Worm (Caenorhabditis elegans): ENCODE measurements around the gene F07C4.11.

The F07C4.11 gene

DNA sequence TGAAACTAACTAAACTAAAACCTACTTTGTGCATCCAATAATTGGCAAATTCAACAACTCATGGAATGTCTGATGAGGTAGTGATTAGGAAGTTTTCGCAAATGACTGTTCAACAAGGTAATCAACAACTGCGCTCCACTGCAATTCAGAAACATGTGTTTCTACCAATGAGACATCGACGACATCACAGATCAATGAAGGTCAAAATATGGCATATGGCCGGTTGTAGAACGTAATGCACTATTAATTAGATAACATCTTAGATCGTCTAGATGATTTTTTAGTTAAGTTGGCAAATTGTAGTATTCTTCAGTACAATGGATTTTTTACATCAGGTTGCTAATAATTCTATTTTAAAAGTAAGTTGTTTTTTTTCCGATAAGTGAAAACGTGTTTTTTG, 42.9 kb upstream of the F07C4.11 start, which contains the start of the genes nhr-94 and nhr-152 (continued):
- TF ChIP-seq swsn-7 (tag; optimal IDR thresholded peaks at IDR 0.05) (no peak), xbp-1 (tag; optimal IDR thresholded peaks at IDR 0.05) (no peak), grh-1 (GFP tag; IDR thresholded peaks at IDR 0.05) (no peak), jun-1 (tag; optimal IDR thresholded peaks at IDR 0.05) (no peak), blmp-1 (tag; optimal IDR thresholded peaks at IDR 0.05) (peak; percentile 52), fkh-10 (GFP tag; optimal IDR thresholded peaks at IDR 0.05) (no peak), unc-62 (GFP tag; optimal IDR thresholded peaks at IDR 0.05) (no peak), nhr-20 (tag; optimal IDR thresholded peaks at IDR 0.05) (peak; percentile 79), zag-1 (tag; optimal IDR thresholded peaks at IDR 0.05) (no peak), ces-1 (GFP tag; optimal IDR thresholded peaks at IDR 0.05) (no peak), Y116A8C.19 (tag; optimal IDR thresholded peaks at IDR 0.05; ENCODE audit: borderline replicate concordance) (no peak), nhr-71 (tag; optimal IDR thresholded peaks at IDR 0.05) (peak; percentile 48), elt-3 (tag; optimal IDR thresholded peaks at IDR 0.05) (peak in 1 of 6 experiments; percentile 17), lin-14 (GFP tag; optimal IDR thresholded peaks at IDR 0.05) (peak; percentile 74), tbx-2 (tag; optimal IDR thresholded peaks at IDR 0.05) (no peak), aha-1 (tag; optimal IDR thresholded peaks at IDR 0.05) (no peak), vab-15 (tag; optimal IDR thresholded peaks at IDR 0.05) (no peak), ceh-63 (GFP tag; optimal IDR thresholded peaks at IDR 0.05) (no peak), unc-130 (tag; optimal IDR thresholded peaks at IDR 0.05) (no peak), isw-1 (GFP tag; IDR thresholded peaks at IDR 0.05) (no peak), hpl-2 (GFP tag; optimal IDR thresholded peaks at IDR 0.05) (no peak), nhr-19 (GFP tag; conservative IDR thresholded peaks at IDR 0.05) (0 out of 2 replicates have a peak, but pooled peaks have one; percentile 8), aly-2 (tag; optimal IDR thresholded peaks at IDR 0.05) (no peak), snu-23 (GFP tag; optimal IDR thresholded peaks at IDR 0.05) (peak; percentile 47)

DNA sequence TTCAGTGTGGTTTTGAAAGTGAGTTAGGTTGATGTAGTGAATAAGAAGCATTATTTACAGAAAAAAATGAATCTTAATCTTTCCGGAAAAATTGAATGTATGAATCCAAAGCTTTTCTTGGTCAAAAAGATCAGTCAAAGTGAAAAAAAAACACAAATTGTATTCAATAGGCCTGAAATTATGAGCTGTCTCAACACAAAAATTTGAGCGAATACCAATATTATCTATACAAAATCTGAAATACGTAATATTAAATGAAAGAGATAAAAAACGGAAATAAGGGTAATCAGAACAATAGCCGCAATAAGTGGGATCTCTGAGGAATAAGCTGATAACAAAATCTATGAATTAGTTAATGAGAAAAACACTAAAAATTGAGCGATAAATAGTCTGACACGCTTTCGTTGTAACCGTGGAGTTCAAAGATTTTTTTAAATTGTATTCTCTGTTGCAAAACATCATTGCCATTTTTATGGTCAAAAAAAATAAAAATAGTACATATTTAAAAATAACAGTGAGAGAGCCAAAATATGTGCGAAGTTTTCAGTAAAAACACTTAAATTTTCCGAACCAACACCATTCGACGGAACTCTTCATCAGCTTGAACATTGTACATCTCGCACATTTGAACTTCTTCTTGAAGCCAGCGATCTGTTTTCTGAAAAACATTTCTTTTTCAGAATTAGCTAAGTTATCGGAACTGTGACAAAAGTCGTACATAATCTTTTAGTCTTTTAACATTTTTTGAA, 40.8 kb upstream of the F07C4.11 start, which contains the start of gene sre-11:
TSS of gene sre-11 (minus strand) at position 51 of the 749 bp plus-strand sequence.
- TF ChIP-seq efl-1 (optimal IDR thresholded peaks at IDR 0.05) (no peak), efl-1 (GFP tag; optimal IDR thresholded peaks at IDR 0.05 in 1 of 2) (peak in 1 of 2 experiments; percentile 84), ztf-4 (tag; optimal IDR thresholded peaks at IDR 0.05) (no peak)

DNA sequence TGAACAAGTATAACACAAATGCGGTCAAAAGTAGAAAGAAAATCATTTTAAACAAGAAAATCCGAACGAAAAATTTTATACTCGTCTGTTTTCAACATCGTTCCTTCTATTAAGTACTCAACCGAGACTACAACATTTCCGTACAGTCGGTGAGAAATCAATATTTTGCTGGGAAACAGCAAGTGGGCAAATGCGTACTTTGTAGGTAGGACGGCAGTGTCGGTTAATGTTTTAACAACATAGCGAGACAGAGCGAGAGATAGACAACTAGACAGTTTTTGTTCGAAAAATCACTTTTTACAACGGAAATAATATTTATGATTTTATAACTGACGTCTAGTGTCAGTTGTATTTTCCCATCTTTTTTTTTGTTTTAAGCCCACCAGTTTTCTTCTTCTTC, 38.1 kb upstream of the F07C4.11 start, which contains the start of gene cyp-33A1:
TSS of gene cyp-33A1 (minus strand) at position 72 of the 400 bp plus-strand sequence.
- TF ChIP-seq ztf-4 (tag; optimal IDR thresholded peaks at IDR 0.05) = no peak
- TF ChIP-seq lin-15B (tag; optimal IDR thresholded peaks at IDR 0.05) = no peak
- TF ChIP-seq ces-1 (GFP tag; optimal IDR thresholded peaks at IDR 0.05) = no peak
- TF ChIP-seq elt-2 (tag; optimal IDR thresholded peaks at IDR 0.05) = peak; percentile 8
- TF ChIP-seq nhr-20 (tag; optimal IDR thresholded peaks at IDR 0.05) = peak; percentile 75
- no peak for TF ChIP-seq egl-27 (tag; optimal IDR thresholded peaks at IDR 0.05)
- peak; percentile 50 for TF ChIP-seq blmp-1 (tag; optimal IDR thresholded peaks at IDR 0.05)
- TF ChIP-seq nhr-85 (tag) = peak; percentile 81
- no peak for TF ChIP-seq xbp-1 (tag; optimal IDR thresholded peaks at IDR 0.05)
- TF ChIP-seq mab-9 (GFP tag; IDR thresholded peaks at IDR 0.05) = no peak
- no peak for TF ChIP-seq snu-23 (GFP tag; optimal IDR thresholded peaks at IDR 0.05)
- TF ChIP-seq unc-130 (tag; optimal IDR thresholded peaks at IDR 0.05) = no peak
- no peak for TF ChIP-seq lin-14 (GFP tag; optimal IDR thresholded peaks at IDR 0.05)
- peak; percentile 16; the same call in 1 of the 2 replicates for TF ChIP-seq nhr-19 (GFP tag; conservative IDR thresholded peaks at IDR 0.05)
- no peak for TF ChIP-seq skn-1 (tag; optimal IDR thresholded peaks at IDR 0.05)
- TF ChIP-seq nhr-84 (tag; optimal IDR thresholded peaks at IDR 0.05) = no peak
- TF ChIP-seq elt-3 (tag; optimal IDR thresholded peaks at IDR 0.05) = peak in 1 of 6 experiments; percentile 64
- peak; percentile 20 for TF ChIP-seq nhr-90 (tag; optimal IDR thresholded peaks at IDR 0.05; ENCODE audit: poor library complexity)
- TF ChIP-seq isw-1 (GFP tag; IDR thresholded peaks at IDR 0.05) = no peak
- TF ChIP-seq nhr-71 (tag; optimal IDR thresholded peaks at IDR 0.05) = peak; percentile 38
- TF ChIP-seq mdl-1 (tag; optimal IDR thresholded peaks at IDR 0.05) = peak in 1 of 2 experiments; percentile 16
- no peak for TF ChIP-seq unc-62 (GFP tag; optimal IDR thresholded peaks at IDR 0.05)

All from whole organism, L1 larva.